Fruit fly (Drosophila melanogaster): ENCODE results near the gene CG5382.

DNA sequence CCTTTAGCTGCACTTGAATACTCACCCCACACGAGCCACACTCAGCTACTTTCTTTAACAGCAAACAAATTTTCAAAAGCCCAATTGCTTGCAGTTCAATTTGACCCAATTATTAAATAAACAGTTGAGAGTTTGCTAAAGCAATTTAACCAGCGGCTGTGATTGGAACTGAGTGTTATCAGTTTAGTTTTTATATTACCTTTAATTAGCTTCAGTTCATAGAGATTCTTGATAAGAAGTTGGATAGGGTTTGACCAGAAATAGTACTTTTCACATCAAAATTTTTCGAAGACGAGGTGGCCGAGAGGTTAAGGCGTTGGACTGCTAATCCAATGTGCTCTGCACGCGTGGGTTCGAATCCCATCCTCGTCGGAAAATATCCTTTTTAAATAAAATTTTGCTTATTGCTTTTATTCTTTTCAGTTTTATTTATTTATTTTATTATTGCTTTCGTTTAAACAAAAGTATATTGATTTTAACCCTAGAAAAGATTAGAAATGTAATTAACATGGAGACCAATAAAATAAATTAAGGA is 30.5 kb upstream of the CG5382 start:
- TF ChIP-seq cic (GFP tag; optimal IDR thresholded peaks at IDR 0.05) (no peak), CG12768 (GFP tag; optimal IDR thresholded peaks at IDR 0.05) (no peak), CG5204 (GFP tag; optimal IDR thresholded peaks at IDR 0.05) (no peak), CG14711 (tag; optimal IDR thresholded peaks at IDR 0.05) (no peak), CG11617 (GFP tag; optimal IDR thresholded peaks at IDR 0.05) (no peak), Hr96 (GFP tag; optimal IDR thresholded peaks at IDR 0.05) (no peak), CG33017 (tag; optimal IDR thresholded peaks at IDR 0.05) (no peak), ovo (GFP tag; optimal IDR thresholded peaks at IDR 0.05) (no peak), Mnt (GFP tag; optimal IDR thresholded peaks at IDR 0.05) (no peak)

All from whole organism, adult.